Fruit fly (Drosophila melanogaster) whole organism, embryonic: ENCODE measurements around the gene rictor.

Experiments
- B-H1 ChIP-seq: fragments of 200-800 bp; sonication (Bioruptor generic); IDR thresholded peaks from 3 replicates; pipeline ENCODE4 v1.3.6; 2022; ENCODE audit warnings: missing biosample characterization, missing genetic modification characterization
- CG10565 ChIP-seq: fragments of 200-800 bp; sonication (Bioruptor generic); optimal IDR thresholded peaks from 3 replicates; lab custom pipeline; 2016; ENCODE audit warnings: missing biosample characterization, mild to moderate bottlenecking, missing genetic modification characterization
- CG11723 ChIP-seq: fragments of 200-800 bp; sonication (Bioruptor generic); optimal IDR thresholded peaks from 2 replicates; lab custom pipeline; 2017; ENCODE audit warnings: missing biosample characterization, mild to moderate bottlenecking, missing genetic modification characterization
- CG13424 ChIP-seq: fragments of 200-800 bp; sonication (Bioruptor generic); optimal IDR thresholded peaks from 2 replicates; lab custom pipeline; 2019; ENCODE audit warnings: missing biosample characterization, mild to moderate bottlenecking, missing genetic modification characterization, moderate library complexity
- CG13624 ChIP-seq: fragments of 200-800 bp; sonication (Bioruptor generic); optimal IDR thresholded peaks from 2 replicates; lab custom pipeline; 2016; ENCODE audit warnings: missing biosample characterization, missing genetic modification characterization
- CG15073 ChIP-seq: fragments of 200-800 bp; sonication (Bioruptor generic); optimal IDR thresholded peaks from 2 replicates; lab custom pipeline; 2016; ENCODE audit warnings: missing biosample characterization, missing genetic modification characterization
- CG17186 ChIP-seq: fragments of 200-800 bp; sonication (Bioruptor generic); optimal IDR thresholded peaks from 3 replicates; lab custom pipeline; 2017; ENCODE audit warnings: missing biosample characterization, missing genetic modification reagents, missing genetic modification characterization
- CG17612 ChIP-seq: fragments of 200-800 bp; sonication (Bioruptor generic); IDR thresholded peaks from 2 replicates; pipeline ENCODE4 v1.3.6; 2022; ENCODE audit warnings: missing biosample characterization, missing genetic modification characterization
- CG2199 ChIP-seq: fragments of 200-800 bp; sonication (Bioruptor generic); IDR thresholded peaks from 3 replicates; pipeline ENCODE4 v1.3.6; 2022; ENCODE audit warnings: missing biosample characterization, missing genetic modification characterization
- CG32532 ChIP-seq: fragments of 200-800 bp; sonication (Bioruptor generic); IDR thresholded peaks from 2 replicates; pipeline ENCODE4 v1.3.6; 2022; ENCODE audit warnings: missing biosample characterization, missing genetic modification characterization
- CG34422 ChIP-seq: fragments of 200-800 bp; sonication (Bioruptor generic); IDR thresholded peaks from 3 replicates; pipeline ENCODE4 v1.3.6; 2022; ENCODE audit warnings: missing biosample characterization, missing genetic modification characterization
- CG3838 ChIP-seq: fragments of 200-800 bp; sonication (Bioruptor generic); optimal IDR thresholded peaks from 3 replicates; lab custom pipeline; 2016; ENCODE audit warnings: missing biosample characterization, missing genetic modification characterization
- CG4282 ChIP-seq: fragments of 200-800 bp; sonication (Bioruptor generic); optimal IDR thresholded peaks from 2 replicates; lab custom pipeline; 2016; ENCODE audit warnings: missing biosample characterization, missing genetic modification characterization
- CG4854 ChIP-seq: fragments of 200-800 bp; sonication (Bioruptor generic); optimal IDR thresholded peaks from 2 replicates; lab custom pipeline; 2016; ENCODE audit warnings: missing biosample characterization, missing genetic modification characterization, inconsistent platforms
- CG6689 ChIP-seq: fragments of 200-800 bp; sonication (Bioruptor generic); IDR thresholded peaks from 2 replicates; pipeline ENCODE4 v1.3.6; 2022; ENCODE audit warnings: missing biosample characterization, missing genetic modification characterization
- CG8765 ChIP-seq: fragments of 200-800 bp; sonication (Bioruptor generic); IDR thresholded peaks from 2 replicates; pipeline ENCODE4 v1.3.6; 2022; ENCODE audit warnings: missing biosample characterization, missing genetic modification characterization
- CG8924 ChIP-seq: fragments of 200-800 bp; optimal IDR thresholded peaks from 3 replicates; lab custom pipeline; 2019; ENCODE audit warnings: missing biosample characterization, mild to moderate bottlenecking, missing genetic modification characterization, moderate library complexity
- HmgD ChIP-seq: fragments of 200-800 bp; sonication (Bioruptor generic); optimal IDR thresholded peaks from 3 replicates; lab custom pipeline; 2016; ENCODE audit warnings: missing biosample characterization, missing genetic modification characterization
- Hr51 ChIP-seq, 2 experiments: fragments of 200-800 bp; sonication (Bioruptor generic); optimal IDR thresholded peaks; 2 replicates in 1 of 2; 3 replicates in 1 of 2; lab custom pipeline; 2016 to 2018; ENCODE audit warnings: missing biosample characterization in 2 of 2, missing genetic modification characterization in 2 of 2, mild to moderate bottlenecking in 1 of 2, moderate library complexity in 1 of 2
- Lim3 ChIP-seq: fragments of 200-800 bp; sonication (Bioruptor generic); IDR thresholded peaks from 2 replicates; pipeline ENCODE4 v1.3.6; 2022; ENCODE audit warnings: missing biosample characterization, missing genetic modification characterization
- Lpt ChIP-seq: fragments of >200 bp; optimal IDR thresholded peaks from 2 replicates; lab custom pipeline; 2018; ENCODE audit warnings: missing biosample characterization, missing genetic modification characterization
- Max ChIP-seq: fragments of 200-800 bp; sonication (Bioruptor generic); optimal IDR thresholded peaks from 2 replicates; lab custom pipeline; 2016; ENCODE audit warnings: missing biosample characterization, mild to moderate bottlenecking, missing genetic modification characterization
- Nf-YC ChIP-seq: fragments of 200-800 bp; optimal IDR thresholded peaks from 3 replicates; lab custom pipeline; 2019; ENCODE audit warnings: missing biosample characterization, mild to moderate bottlenecking, missing genetic modification characterization, moderate library complexity
- Side ChIP-seq: fragments of 200-800 bp; sonication (Bioruptor generic); optimal IDR thresholded peaks from 2 replicates; lab custom pipeline; 2016; ENCODE audit warnings: missing biosample characterization, missing genetic modification characterization
- az2 ChIP-seq: fragments of 200-800 bp; sonication (Bioruptor generic); optimal IDR thresholded peaks from 3 replicates; lab custom pipeline; 2016; ENCODE audit warnings: missing biosample characterization, missing genetic modification characterization
- cato ChIP-seq: fragments of 200-800 bp; sonication (Bioruptor generic); optimal IDR thresholded peaks from 2 replicates; lab custom pipeline; 2016; ENCODE audit warnings: missing biosample characterization, missing genetic modification characterization, borderline replicate concordance
- caup ChIP-seq: fragments of 200-800 bp; sonication (Bioruptor generic); optimal IDR thresholded peaks from 3 replicates; lab custom pipeline; 2017; ENCODE audit warnings: missing biosample characterization, mild to moderate bottlenecking, missing genetic modification characterization, moderate library complexity; ENCODE audit not compliant: severe bottlenecking
- chinmo ChIP-seq: fragments of 200-800 bp; sonication (Bioruptor generic); IDR thresholded peaks from 4 replicates; pipeline ENCODE4 v1.3.6; 2022; ENCODE audit warnings: missing biosample characterization, missing genetic modification characterization; ENCODE audit not compliant: partially characterized antibody
- dmrt11E ChIP-seq: fragments of 200-800 bp; sonication (Bioruptor generic); optimal IDR thresholded peaks from 3 replicates; lab custom pipeline; 2018; ENCODE audit warnings: missing biosample characterization, mild to moderate bottlenecking, missing genetic modification characterization, moderate library complexity
- dmrt99B ChIP-seq: fragments of 200-800 bp; sonication (Bioruptor generic); optimal IDR thresholded peaks from 2 replicates; lab custom pipeline; 2018; ENCODE audit warnings: missing biosample characterization, mild to moderate bottlenecking, missing genetic modification characterization, moderate library complexity
- ems ChIP-seq: fragments of 200-800 bp; sonication (Bioruptor generic); optimal IDR thresholded peaks from 3 replicates; lab custom pipeline; 2016; ENCODE audit warnings: missing biosample characterization, missing genetic modification characterization
- fd3F ChIP-seq: fragments of 200-800 bp; sonication (Bioruptor generic); optimal IDR thresholded peaks from 2 replicates; lab custom pipeline; 2018; ENCODE audit warnings: missing biosample characterization, mild to moderate bottlenecking, missing genetic modification characterization, moderate library complexity
- fru ChIP-seq: fragments of >200 bp; optimal IDR thresholded peaks from 2 replicates; lab custom pipeline; 2017
- gcm ChIP-seq: fragments of 200-800 bp; sonication (Bioruptor generic); optimal IDR thresholded peaks from 2 replicates; lab custom pipeline; 2019; ENCODE audit warnings: missing biosample characterization, mild to moderate bottlenecking, missing genetic modification characterization, moderate library complexity
- gfzf ChIP-seq: fragments of 200-800 bp; sonication (Bioruptor generic); optimal IDR thresholded peaks from 2 replicates; lab custom pipeline; 2016; ENCODE audit warnings: missing biosample characterization, mild to moderate bottlenecking, missing genetic modification characterization, moderate library complexity
- gro ChIP-seq: fragments of 200-800 bp; sonication (Bioruptor generic); optimal IDR thresholded peaks from 2 replicates; lab custom pipeline; 2016; ENCODE audit warnings: missing biosample characterization, missing genetic modification characterization
- h ChIP-seq: fragments of >200 bp; optimal IDR thresholded peaks from 2 replicates; lab custom pipeline; 2017
- hb ChIP-seq: fragments of 200-800 bp; sonication (Bioruptor generic); IDR thresholded peaks from 3 replicates; pipeline ENCODE4 v1.3.6; 2022; ENCODE audit warnings: missing biosample characterization, missing genetic modification characterization; ENCODE audit not compliant: partially characterized antibody
- jing ChIP-seq: fragments of 200-800 bp; sonication (Bioruptor generic); optimal IDR thresholded peaks from 2 replicates; lab custom pipeline; 2018; ENCODE audit warnings: missing biosample characterization, mild to moderate bottlenecking, missing genetic modification characterization
- lab ChIP-seq: fragments of 200-800 bp; sonication (Bioruptor generic); optimal IDR thresholded peaks from 3 replicates; lab custom pipeline; 2017; ENCODE audit warnings: missing biosample characterization, missing genetic modification characterization, mild to moderate bottlenecking, moderate library complexity, missing genetic modification reagents
- lmd ChIP-seq: fragments of 200-800 bp; sonication (Bioruptor generic); IDR thresholded peaks from 2 replicates; pipeline ENCODE4 v1.3.6; 2022; ENCODE audit warnings: missing biosample characterization, missing genetic modification characterization
- mld ChIP-seq: fragments of 200-800 bp; sonication (Bioruptor generic); IDR thresholded peaks from 3 replicates; pipeline ENCODE4 v1.3.6; 2022; ENCODE audit warnings: missing biosample characterization, missing genetic modification characterization; ENCODE audit not compliant: partially characterized antibody
- peb ChIP-seq: fragments of 200-800 bp; sonication (Bioruptor generic); IDR thresholded peaks from 2 replicates; pipeline ENCODE4 v1.3.6; 2022; ENCODE audit warnings: missing biosample characterization, missing genetic modification characterization
- pzg ChIP-seq: fragments of 200-800 bp; sonication (Bioruptor generic); optimal IDR thresholded peaks from 3 replicates; lab custom pipeline; 2018; ENCODE audit warnings: missing biosample characterization, mild to moderate bottlenecking, missing genetic modification characterization, moderate library complexity
- repo ChIP-seq: fragments of 200-800 bp; sonication (Bioruptor generic); optimal IDR thresholded peaks from 2 replicates; lab custom pipeline; 2016; ENCODE audit warnings: missing biosample characterization, missing genetic modification characterization
- run ChIP-seq: fragments of 200-800 bp; sonication (Bioruptor generic); optimal IDR thresholded peaks from 3 replicates; lab custom pipeline; 2018; ENCODE audit warnings: missing biosample characterization, mild to moderate bottlenecking, missing genetic modification characterization
- sens ChIP-seq: fragments of 200-800 bp; sonication (Bioruptor generic); peaks from one replicate; lab custom pipeline; 2016; ENCODE audit warnings: missing biosample characterization, missing genetic modification characterization
- seq ChIP-seq: fragments of 200-800 bp; sonication (Bioruptor generic); IDR thresholded peaks from 2 replicates; pipeline ENCODE4 v1.3.6; 2022; ENCODE audit warnings: missing biosample characterization, missing genetic modification characterization
- shn ChIP-seq: fragments of 200-800 bp; sonication (Bioruptor generic); optimal IDR thresholded peaks from 3 replicates; lab custom pipeline; 2016; ENCODE audit warnings: missing biosample characterization, missing genetic modification characterization
- so ChIP-seq: fragments of 200-800 bp; sonication (Bioruptor generic); IDR thresholded peaks from 3 replicates; pipeline ENCODE4 v1.3.6; 2022; ENCODE audit warnings: missing biosample characterization, missing genetic modification characterization
- toy ChIP-seq: fragments of 200-800 bp; sonication (Bioruptor generic); IDR thresholded peaks from 2 replicates; pipeline ENCODE4 v1.3.6; 2022; ENCODE audit warnings: missing biosample characterization, missing genetic modification characterization

Gene rictor

DNA sequence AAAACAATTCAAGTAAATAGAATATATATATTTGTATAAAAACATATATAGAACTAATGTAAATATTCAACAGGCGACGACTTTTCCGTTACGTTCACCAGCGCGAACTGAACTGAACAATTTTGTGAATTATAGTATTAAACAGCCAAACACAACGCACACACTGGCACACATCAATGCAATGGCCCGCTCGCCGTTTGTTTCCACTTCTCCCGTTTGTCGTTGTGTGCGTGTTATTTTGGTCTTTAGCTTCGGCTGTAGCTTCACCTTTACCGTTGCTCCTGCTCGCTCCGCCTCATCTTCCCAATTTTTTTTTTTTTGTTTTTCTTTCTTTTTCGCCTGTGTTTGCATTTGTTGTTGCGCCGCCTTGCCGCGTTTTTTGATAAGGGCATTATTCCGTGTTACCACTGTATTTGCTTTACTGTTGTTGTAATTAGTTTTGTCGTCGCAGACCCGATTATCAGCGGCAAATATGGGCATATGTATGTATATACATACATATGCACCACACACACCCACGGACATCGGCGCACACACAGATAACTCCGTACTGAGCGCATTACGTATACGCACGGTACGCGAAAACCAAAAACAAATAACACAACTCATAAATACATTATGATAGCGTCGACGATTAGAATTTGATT lies 46.9 kb upstream of the rictor start, which contains the start of gene CG8051 (continued):
- TF ChIP-seq Hr51 (GFP tag; optimal IDR thresholded peaks at IDR 0.05; lab: Kevin White, UChicago) (peak in 1 of 2 experiments; percentile 13), ems (GFP tag; lab: Kevin White, UChicago) (no peak), CG17612 (GFP tag; lab: Robert Waterston, UW) (no peak), fru (lab: Kevin White, UChicago) (no peak), h (lab: Kevin White, UChicago) (no peak), CG8765 (GFP tag; lab: Robert Waterston, UW) (no peak), lab (GFP tag; lab: Kevin White, UChicago) (peak; percentile 68), cato (no peak), Lim3 (GFP tag; lab: Robert Waterston, UW) (no peak), run (tag; lab: Kevin White, UChicago) (no peak), caup (peak; percentile 19), seq (GFP tag; lab: Robert Waterston, UW) (no peak), chinmo (GFP tag; lab: Robert Waterston, UW) (0 out of 4 replicates have a peak, but pooled peaks have one; percentile 54), CG34422 (GFP tag; lab: Robert Waterston, UW) (no peak), mld (GFP tag; lab: Robert Waterston, UW) (no peak), CG6689 (no peak), HmgD (GFP tag; lab: Kevin White, UChicago) (peak; percentile 34), CG17186 (GFP tag; lab: Kevin White, UChicago) (no peak), repo (peak; percentile 11), peb (GFP tag; lab: Robert Waterston, UW) (no peak), CG13424 (peak; percentile 4), Max (GFP tag; lab: Kevin White, UChicago) (no peak), CG32532 (GFP tag; lab: Robert Waterston, UW) (peak; percentile 47), CG10565 (GFP tag; lab: Kevin White, UChicago) (no peak), hb (GFP tag; lab: Robert Waterston, UW) (no peak), sens (peak; percentile 86), CG11723 (GFP tag; lab: Kevin White, UChicago) (no peak), shn (GFP tag; lab: Kevin White, UChicago) (peak; percentile 42), CG15073 (GFP tag; lab: Kevin White, UChicago) (no peak), dmrt11E (tag; lab: Kevin White, UChicago) (no peak), az2 (GFP tag; lab: Kevin White, UChicago) (no peak), CG13624 (GFP tag; lab: Kevin White, UChicago) (no peak), Nf-YC (no peak), CG3838 (GFP tag; lab: Kevin White, UChicago) (no peak), B-H1 (GFP tag; lab: Robert Waterston, UW) (no peak), gcm (no peak), fd3F (GFP tag; lab: Kevin White, UChicago) (no peak), Lpt (GFP tag; lab: Kevin White, UChicago) (no peak), CG2199 (peak; percentile 65; the same call in 1 of the 3 replicates), pzg (no peak), CG4854 (GFP tag; lab: Kevin White, UChicago) (no peak), toy (GFP tag; lab: Robert Waterston, UW) (no peak), lmd (GFP tag; lab: Robert Waterston, UW) (no peak), CG4282 (GFP tag; lab: Kevin White, UChicago) (no peak), Side (GFP tag; lab: Kevin White, UChicago) (peak; percentile 13), jing (GFP tag; lab: Kevin White, UChicago) (no peak), dmrt99B (tag; lab: Kevin White, UChicago) (peak; percentile 0), gro (no peak), gfzf (GFP tag; lab: Kevin White, UChicago) (no peak), CG8924 (no peak), so (GFP tag; lab: Robert Waterston, UW) (0 out of 3 replicates have a peak, but pooled peaks have one; percentile 34)
